Fruit fly (Drosophila melanogaster) S2 (cell line): ENCODE data around the gene CG14435.

Experiments used
- CG8478 ChIP-seq: fragments of >200 bp; optimal IDR thresholded peaks from 2 replicates; lab custom pipeline; 2018
- CTCF ChIP-seq, 2 experiments: fragments of >200 bp; optimal IDR thresholded peaks; 2 replicates each; lab custom pipeline; 2018

dm6 chrX:6869770-6870404, 26.2 kb upstream of the CG14435 start:
- no peak for TF ChIP-seq CG8478 (lab: Kevin White, UChicago)
- no peak for TF ChIP-seq CTCF (optimal IDR thresholded peaks at IDR 0.05; lab: Kevin White, UChicago)
